Fruit fly (Drosophila melanogaster) whole organism, embryonic: ENCODE results near the gene Rpn11.
A peak's percentile ranks its signal among the peaks of the same experiment; 100 is the strongest.

ENCODE experiments used
- Aef1 ChIP-seq: fragments of 200-800 bp; sonication (Bioruptor generic); IDR thresholded peaks from 3 replicates; pipeline ENCODE4 v1.3.6; 2022; ENCODE audit warnings: missing biosample characterization, missing genetic modification characterization
- B-H2 ChIP-seq: fragments of 200-800 bp; sonication (Bioruptor generic); optimal IDR thresholded peaks from 2 replicates; lab custom pipeline; 2018; ENCODE audit warnings: missing biosample characterization, mild to moderate bottlenecking, missing genetic modification characterization
- CG10274 ChIP-seq: fragments of 200-800 bp; sonication (Bioruptor generic); optimal IDR thresholded peaks from 3 replicates; lab custom pipeline; 2017; ENCODE audit warnings: missing biosample characterization, mild to moderate bottlenecking, missing genetic modification characterization
- CG11723 ChIP-seq: fragments of 200-800 bp; sonication (Bioruptor generic); optimal IDR thresholded peaks from 2 replicates; lab custom pipeline; 2017; ENCODE audit warnings: missing biosample characterization, mild to moderate bottlenecking, missing genetic modification characterization
- CG13624 ChIP-seq: fragments of 200-800 bp; sonication (Bioruptor generic); optimal IDR thresholded peaks from 2 replicates; lab custom pipeline; 2016; ENCODE audit warnings: missing biosample characterization, missing genetic modification characterization
- CG14710 ChIP-seq: fragments of 200-800 bp; sonication (Bioruptor generic); optimal IDR thresholded peaks from 3 replicates; lab custom pipeline; 2019; ENCODE audit warnings: missing biosample characterization, mild to moderate bottlenecking, missing genetic modification characterization, moderate library complexity
- CG14965 ChIP-seq: fragments of 200-800 bp; sonication (Bioruptor generic); optimal IDR thresholded peaks from 2 replicates; lab custom pipeline; 2016; ENCODE audit warnings: missing biosample characterization, missing genetic modification characterization, borderline replicate concordance
- CG15601 ChIP-seq: fragments of 200-800 bp; sonication (Bioruptor generic); optimal IDR thresholded peaks from 3 replicates; lab custom pipeline; 2019; ENCODE audit warnings: missing biosample characterization, mild to moderate bottlenecking, missing genetic modification characterization, moderate library complexity
- CG1832 ChIP-seq: fragments of 200-800 bp; sonication (Bioruptor generic); optimal IDR thresholded peaks from 2 replicates; lab custom pipeline; 2017; ENCODE audit warnings: missing biosample characterization, mild to moderate bottlenecking, missing genetic modification characterization, inconsistent platforms
- CG18599 ChIP-seq: fragments of 200-800 bp; sonication (Bioruptor generic); optimal IDR thresholded peaks from 3 replicates; lab custom pipeline; 2017; ENCODE audit warnings: missing biosample characterization, missing genetic modification characterization, mild to moderate bottlenecking, moderate library complexity, missing genetic modification reagents
- CG18764 ChIP-seq: fragments of 200-800 bp; sonication (Bioruptor generic); optimal IDR thresholded peaks from 3 replicates; lab custom pipeline; 2016; ENCODE audit warnings: missing biosample characterization, missing genetic modification characterization
- CG34376 ChIP-seq: fragments of 200-800 bp; sonication (Bioruptor generic); optimal IDR thresholded peaks from 2 replicates; lab custom pipeline; 2018; ENCODE audit warnings: missing biosample characterization, mild to moderate bottlenecking, missing genetic modification characterization
- CG4424 ChIP-seq: fragments of 200-800 bp; sonication (Bioruptor generic); optimal IDR thresholded peaks from 3 replicates; lab custom pipeline; 2016; ENCODE audit warnings: missing biosample characterization, missing genetic modification characterization
- CG6254 ChIP-seq: fragments of 200-800 bp; sonication (Bioruptor generic); optimal IDR thresholded peaks from 3 replicates; lab custom pipeline; 2017; ENCODE audit warnings: mild to moderate bottlenecking, missing biosample characterization, missing genetic modification reagents, missing genetic modification characterization
- CG6765 ChIP-seq: fragments of 200-800 bp; sonication (Bioruptor generic); optimal IDR thresholded peaks from 3 replicates; lab custom pipeline; 2017; ENCODE audit warnings: missing biosample characterization, mild to moderate bottlenecking, missing genetic modification characterization
- CG7786 ChIP-seq: fragments of 200-800 bp; sonication (Bioruptor generic); optimal IDR thresholded peaks from 2 replicates; lab custom pipeline; 2016; ENCODE audit warnings: missing biosample characterization, missing genetic modification characterization
- CG7928 ChIP-seq: fragments of 200-800 bp; sonication (Bioruptor generic); optimal IDR thresholded peaks from 2 replicates; lab custom pipeline; 2017; ENCODE audit warnings: missing biosample characterization, mild to moderate bottlenecking, missing genetic modification characterization
- CoRest ChIP-seq: fragments of 200-800 bp; sonication (Bioruptor generic); optimal IDR thresholded peaks from 3 replicates; lab custom pipeline; 2018; ENCODE audit warnings: missing biosample characterization, mild to moderate bottlenecking, missing genetic modification characterization, moderate library complexity
- Fer1 ChIP-seq: fragments of 200-800 bp; sonication (Bioruptor generic); optimal IDR thresholded peaks from 2 replicates; lab custom pipeline; 2017; ENCODE audit warnings: missing biosample characterization, mild to moderate bottlenecking, missing genetic modification characterization
- Fer2 ChIP-seq: fragments of 200-800 bp; sonication (Bioruptor generic); optimal IDR thresholded peaks from 2 replicates; lab custom pipeline; 2018; ENCODE audit warnings: missing biosample characterization, mild to moderate bottlenecking, missing genetic modification characterization, moderate library complexity
- Fer3 ChIP-seq: fragments of 200-800 bp; sonication (Bioruptor generic); optimal IDR thresholded peaks from 2 replicates; lab custom pipeline; 2018; ENCODE audit warnings: missing biosample characterization, mild to moderate bottlenecking, missing genetic modification characterization, moderate library complexity
- Gsc ChIP-seq: fragments of 200-800 bp; sonication (Bioruptor generic); IDR thresholded peaks from 2 replicates; pipeline ENCODE4 v1.3.6; 2022; ENCODE audit warnings: missing biosample characterization, missing genetic modification characterization
- Hmx ChIP-seq: fragments of 200-800 bp; sonication (Bioruptor generic); optimal IDR thresholded peaks from 2 replicates; lab custom pipeline; 2016; ENCODE audit warnings: missing biosample characterization, missing genetic modification characterization
- Hr51 ChIP-seq, 2 experiments: fragments of 200-800 bp; sonication (Bioruptor generic); optimal IDR thresholded peaks; 2 replicates in 1 of 2; 3 replicates in 1 of 2; lab custom pipeline; 2016 to 2018; ENCODE audit warnings: missing biosample characterization in 2 of 2, missing genetic modification characterization in 2 of 2, mild to moderate bottlenecking in 1 of 2, moderate library complexity in 1 of 2
- Jarid2 ChIP-seq: fragments of 200-800 bp; sonication (Bioruptor generic); optimal IDR thresholded peaks from 3 replicates; lab custom pipeline; 2017; ENCODE audit warnings: mild to moderate bottlenecking, missing biosample characterization, missing genetic modification reagents, missing genetic modification characterization
- Myb ChIP-seq: fragments of 200-800 bp; sonication (Bioruptor generic); optimal IDR thresholded peaks from 2 replicates; lab custom pipeline; 2016; ENCODE audit warnings: missing biosample characterization, missing genetic modification characterization
- PHDP ChIP-seq: fragments of 200-800 bp; sonication (Bioruptor generic); optimal IDR thresholded peaks from 3 replicates; lab custom pipeline; 2018; ENCODE audit warnings: missing biosample characterization, mild to moderate bottlenecking, missing genetic modification characterization, moderate library complexity
- Rfx ChIP-seq: fragments of 200-800 bp; sonication (Bioruptor generic); IDR thresholded peaks from 2 replicates; pipeline ENCODE4 v1.3.6; 2022; ENCODE audit warnings: missing biosample characterization, missing genetic modification characterization
- Sry-δ ChIP-seq: fragments of 200-800 bp; sonication (Bioruptor generic); optimal IDR thresholded peaks from 2 replicates; lab custom pipeline; 2016; ENCODE audit warnings: missing biosample characterization, missing genetic modification characterization
- Ssrp ChIP-seq: fragments of 200-800 bp; sonication (Bioruptor generic); optimal IDR thresholded peaks from 2 replicates; lab custom pipeline; 2018; ENCODE audit warnings: missing biosample characterization, mild to moderate bottlenecking, missing genetic modification characterization, moderate library complexity
- Trl ChIP-seq, 3 experiments: fragments of >200 bp in 2 of 3; fragments of 200-800 bp in 1 of 3; sonication (Bioruptor generic) in 1 of 3; optimal IDR thresholded peaks; 2 replicates in 1 of 3; 3 replicates in 2 of 3; lab custom pipeline; 2016 to 2017; ENCODE audit warnings: missing biosample characterization in 1 of 3, missing genetic modification characterization in 1 of 3
- Xrp1 ChIP-seq: fragments of 200-800 bp; sonication (Bioruptor generic); IDR thresholded peaks from 2 replicates; pipeline ENCODE4 v1.3.6; 2022; ENCODE audit warnings: missing biosample characterization, missing genetic modification characterization
- ase ChIP-seq: fragments of 200-800 bp; sonication (Bioruptor generic); IDR thresholded peaks from 3 replicates; pipeline ENCODE4 v1.3.6; 2022; ENCODE audit warnings: missing biosample characterization, missing genetic modification characterization
- bsh ChIP-seq, 2 experiments: fragments of 200-800 bp; sonication (Bioruptor generic); optimal IDR thresholded peaks; 2 replicates each; lab custom pipeline; 2017 to 2018; ENCODE audit warnings: mild to moderate bottlenecking in 2 of 2, missing biosample characterization in 2 of 2, missing genetic modification characterization in 2 of 2, moderate library complexity in 1 of 2
- cad ChIP-seq: fragments of >200 bp; optimal IDR thresholded peaks from 2 replicates; lab custom pipeline; 2017; ENCODE audit warnings: missing biosample characterization, missing genetic modification characterization
- esg ChIP-seq: fragments of 200-800 bp; sonication (Bioruptor generic); conservative IDR thresholded peaks from 2 replicates; pipeline ENCODE4 v1.3.6; 2022; ENCODE audit warnings: missing biosample characterization, missing genetic modification characterization
- eyg ChIP-seq: fragments of 200-800 bp; sonication (Bioruptor generic); optimal IDR thresholded peaks from 3 replicates; lab custom pipeline; 2016; ENCODE audit warnings: missing biosample characterization, missing genetic modification characterization
- fd102C ChIP-seq: fragments of 200-800 bp; sonication (Bioruptor generic); optimal IDR thresholded peaks from 2 replicates; lab custom pipeline; 2018; ENCODE audit warnings: missing biosample characterization, mild to moderate bottlenecking, missing genetic modification characterization, moderate library complexity
- fu2 ChIP-seq: fragments of 200-800 bp; sonication (Bioruptor generic); optimal IDR thresholded peaks from 2 replicates; lab custom pipeline; 2016; ENCODE audit warnings: missing biosample characterization, missing genetic modification characterization
- gcm2 ChIP-seq: fragments of 200-800 bp; sonication (Bioruptor generic); optimal IDR thresholded peaks from 2 replicates; lab custom pipeline; 2016; ENCODE audit warnings: missing biosample characterization, missing genetic modification characterization
- gro ChIP-seq: fragments of 200-800 bp; sonication (Bioruptor generic); optimal IDR thresholded peaks from 2 replicates; lab custom pipeline; 2016; ENCODE audit warnings: missing biosample characterization, missing genetic modification characterization
- gsb ChIP-seq: fragments of 200-800 bp; sonication (Bioruptor generic); IDR thresholded peaks from 2 replicates; pipeline ENCODE4 v1.3.6; 2022; ENCODE audit warnings: missing biosample characterization, missing genetic modification characterization
- jing ChIP-seq: fragments of 200-800 bp; sonication (Bioruptor generic); optimal IDR thresholded peaks from 2 replicates; lab custom pipeline; 2018; ENCODE audit warnings: missing biosample characterization, mild to moderate bottlenecking, missing genetic modification characterization
- lab ChIP-seq: fragments of 200-800 bp; sonication (Bioruptor generic); optimal IDR thresholded peaks from 3 replicates; lab custom pipeline; 2017; ENCODE audit warnings: missing biosample characterization, missing genetic modification characterization, mild to moderate bottlenecking, moderate library complexity, missing genetic modification reagents
- pb ChIP-seq: fragments of 200-800 bp; sonication (Bioruptor generic); optimal IDR thresholded peaks from 3 replicates; lab custom pipeline; 2016; ENCODE audit warnings: missing biosample characterization, missing genetic modification characterization
- row ChIP-seq: fragments of 200-800 bp; sonication (Bioruptor generic); IDR thresholded peaks from 3 replicates; pipeline ENCODE4 v1.3.6; 2022; ENCODE audit warnings: missing biosample characterization, missing genetic modification characterization
- stc ChIP-seq: fragments of 200-800 bp; sonication (Bioruptor generic); IDR thresholded peaks from 2 replicates; pipeline ENCODE4 v1.3.6; 2022; ENCODE audit warnings: missing biosample characterization, missing genetic modification characterization
- tio ChIP-seq: fragments of 200-800 bp; sonication (Bioruptor generic); optimal IDR thresholded peaks from 2 replicates; lab custom pipeline; 2017; ENCODE audit warnings: missing biosample characterization, missing genetic modification characterization, inconsistent platforms
- zfh2 ChIP-seq: fragments of 200-800 bp; sonication (Bioruptor generic); optimal IDR thresholded peaks from 2 replicates; lab custom pipeline; 2016; ENCODE audit warnings: missing biosample characterization, missing genetic modification characterization

The Rpn11 gene

DNA sequence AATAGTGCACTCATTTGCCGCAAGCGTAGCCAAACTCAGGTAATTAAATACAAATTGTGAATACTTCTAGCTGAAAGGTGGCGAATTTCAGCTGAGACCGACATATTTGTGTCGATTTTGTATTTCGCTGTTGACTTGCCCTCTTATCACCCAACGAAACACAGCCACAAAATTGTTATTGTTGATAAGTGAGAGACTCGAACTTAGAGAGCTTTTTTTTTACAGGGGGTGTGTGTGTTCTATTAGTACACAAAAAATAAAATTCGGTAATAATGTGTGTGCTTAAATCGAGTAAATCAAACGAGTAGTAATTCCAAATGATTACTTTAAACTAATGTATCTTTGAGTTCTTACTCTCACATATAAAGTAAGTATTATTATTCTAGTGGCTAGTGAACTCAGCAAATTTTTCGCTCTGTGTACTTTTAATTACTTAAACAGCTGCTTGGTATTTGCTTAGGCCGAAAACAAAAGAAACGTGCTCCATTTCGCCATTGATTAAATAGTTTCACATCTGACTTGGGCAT lies 1.4 kb upstream of the Rpn11 start (continued):
- TF ChIP-seq CoRest (tag; lab: Kevin White, UChicago) = peak; percentile 28
- peak; percentile 15 for TF ChIP-seq CG10274
- TF ChIP-seq CG18764 (GFP tag; lab: Kevin White, UChicago) = peak; percentile 11
- peak; percentile 80 for TF ChIP-seq row (GFP tag; lab: Robert Waterston, UW)
- peak; percentile 51 for TF ChIP-seq eyg (GFP tag; lab: Kevin White, UChicago)
- TF ChIP-seq stc (GFP tag; lab: Robert Waterston, UW) = peak; percentile 65
- TF ChIP-seq CG6254 (GFP tag; lab: Kevin White, UChicago) = peak; percentile 59
- peak; percentile 26 for TF ChIP-seq Fer2 (tag; lab: Kevin White, UChicago)
- TF ChIP-seq fu2 = peak; percentile 50
- peak; percentile 27 for TF ChIP-seq Sry-δ (GFP tag; lab: Kevin White, UChicago)
- TF ChIP-seq gcm2 (GFP tag; lab: Kevin White, UChicago) = peak; percentile 37
- peak; percentile 20 for TF ChIP-seq CG7928
- TF ChIP-seq CG18599 (GFP tag; lab: Kevin White, UChicago) = peak; percentile 88
- peak; percentile 74 for TF ChIP-seq CG6765
- TF ChIP-seq Fer1 (GFP tag; lab: Kevin White, UChicago) = peak; percentile 89
- TF ChIP-seq Gsc (GFP tag; lab: Robert Waterston, UW) = no peak
- peak; percentile 22 for TF ChIP-seq pb (GFP tag; lab: Kevin White, UChicago)
- TF ChIP-seq Aef1 (GFP tag; lab: Robert Waterston, UW) = 0 out of 3 replicates have a peak, but pooled peaks have one; percentile 46
- TF ChIP-seq esg = peak; percentile 70
- TF ChIP-seq bsh (GFP tag; optimal IDR thresholded peaks at IDR 0.05; lab: Kevin White, UChicago) = peak in 1 of 2 experiments; percentile 42
- no peak for TF ChIP-seq CG11723 (GFP tag; lab: Kevin White, UChicago)
- no peak for TF ChIP-seq cad (GFP tag; lab: Kevin White, UChicago)
- peak; percentile 28 for TF ChIP-seq CG14710 (tag; lab: Kevin White, UChicago)
- peak; percentile 30; the same call in 1 of the 3 replicates for TF ChIP-seq ase (GFP tag; lab: Robert Waterston, UW)
- TF ChIP-seq CG4424 (GFP tag; lab: Kevin White, UChicago) = peak; percentile 32
- no peak for TF ChIP-seq Trl (optimal IDR thresholded peaks at IDR 0.05; lab: Kevin White, UChicago)
- TF ChIP-seq Trl (GFP tag; optimal IDR thresholded peaks at IDR 0.05; lab: Kevin White, UChicago) = peak; percentile 77
- peak; percentile 44 for TF ChIP-seq Myb (GFP tag; lab: Kevin White, UChicago)
- TF ChIP-seq Ssrp (tag; lab: Kevin White, UChicago) = peak; percentile 21
- TF ChIP-seq lab (GFP tag; lab: Kevin White, UChicago) = peak; percentile 91
- peak; percentile 45 for TF ChIP-seq CG15601 (tag; lab: Kevin White, UChicago)
- TF ChIP-seq Jarid2 (GFP tag; lab: Kevin White, UChicago) = peak; percentile 12
- TF ChIP-seq gro = peak; percentile 27
- peak; percentile 67 for TF ChIP-seq Fer3 (tag; lab: Kevin White, UChicago)
- TF ChIP-seq CG14965 (GFP tag; lab: Kevin White, UChicago) = no peak
- TF ChIP-seq fd102C (GFP tag; lab: Kevin White, UChicago) = no peak
- TF ChIP-seq Xrp1 (GFP tag; lab: Robert Waterston, UW) = no peak; the same call in none of the 2 replicates
- peak; percentile 59 for TF ChIP-seq zfh2 (GFP tag; lab: Kevin White, UChicago)
- TF ChIP-seq Hmx = peak; percentile 57
- peak; percentile 58 for TF ChIP-seq CG13624
- TF ChIP-seq PHDP = peak; percentile 73
- peak; percentile 49 for TF ChIP-seq gsb (GFP tag; lab: Robert Waterston, UW)
- peak; percentile 46 for TF ChIP-seq B-H2 (GFP tag; lab: Kevin White, UChicago)
- TF ChIP-seq Rfx (GFP tag; lab: Robert Waterston, UW) = peak; percentile 82
- TF ChIP-seq CG34376 (GFP tag; lab: Kevin White, UChicago) = peak; percentile 77
- TF ChIP-seq CG1832 (GFP tag; lab: Kevin White, UChicago) = no peak
- TF ChIP-seq tio (GFP tag; lab: Kevin White, UChicago) = peak; percentile 46
- TF ChIP-seq jing (GFP tag; lab: Kevin White, UChicago) = peak; percentile 31
- peak in 1 of 2 experiments; percentile 63 for TF ChIP-seq Hr51 (GFP tag; optimal IDR thresholded peaks at IDR 0.05; lab: Kevin White, UChicago)
- peak; percentile 51 for TF ChIP-seq CG7786 (GFP tag; lab: Kevin White, UChicago)
